1 fruit fly cellular context compared by ENCODE assay signal in genomic region chrX:2469843-2470442, dm6.
TF ChIP-seq lines count a peak whose summit lies in the region.

Gene boi (minus strand): TSS chrX:2470043.

TF ChIP-seq in whole organism, embryonic, 481 proteins besides CTCF, POLR2A, EP300 and RAD21 (continued from another document and continues in another):
- TF ChIP-seq CG7839 (tag; optimal IDR thresholded peaks at IDR 0.05; lab: Kevin White, UChicago) (no peak), CG13287 (GFP tag; IDR thresholded peaks at IDR 0.05; lab: Robert Waterston, UW; ENCODE audit: partially characterized antibody) (peak; percentile 33; the same call in 1 of the 2 replicates), CG13123 (GFP tag; optimal IDR thresholded peaks at IDR 0.05; lab: Kevin White, UChicago) (no peak), YL-1 (GFP tag; optimal IDR thresholded peaks at IDR 0.05; lab: Kevin White, UChicago) (no peak), lola (GFP tag; optimal IDR thresholded peaks at IDR 0.05; lab: Kevin White, UChicago) (no peak), Jarid2 (GFP tag; optimal IDR thresholded peaks at IDR 0.05; lab: Kevin White, UChicago) (peak; percentile 85), CG6791 (GFP tag; IDR thresholded peaks at IDR 0.05; lab: Robert Waterston, UW; ENCODE audit: partially characterized antibody) (no peak), lilli (GFP tag; optimal IDR thresholded peaks at IDR 0.05; lab: Kevin White, UChicago) (no peak), CG31365 (tag; optimal IDR thresholded peaks at IDR 0.05; lab: Kevin White, UChicago) (no peak), D (optimal IDR thresholded peaks at IDR 0.05; lab: Kevin White, UChicago) (no peak), D (GFP tag; optimal IDR thresholded peaks at IDR 0.05; lab: Kevin White, UChicago) (no peak), aop (GFP tag; IDR thresholded peaks at IDR 0.05; lab: Robert Waterston, UW) (no peak), H2.0 (GFP tag; IDR thresholded peaks at IDR 0.05; lab: Robert Waterston, UW) (no peak), pita (GFP tag; optimal IDR thresholded peaks at IDR 0.05; lab: Kevin White, UChicago) (no peak), Awh (GFP tag; IDR thresholded peaks at IDR 0.05; lab: Robert Waterston, UW) (no peak), Optix (GFP tag; IDR thresholded peaks at IDR 0.05; lab: Robert Waterston, UW) (no peak), bigmax (GFP tag; optimal IDR thresholded peaks at IDR 0.05; lab: Kevin White, UChicago) (no peak), kni (GFP tag; optimal IDR thresholded peaks at IDR 0.05; lab: Kevin White, UChicago) (peak; percentile 66), CG18764 (GFP tag; optimal IDR thresholded peaks at IDR 0.05; lab: Kevin White, UChicago) (no peak), Tbp (GFP tag; optimal IDR thresholded peaks at IDR 0.05; lab: Kevin White, UChicago) (no peak), Side (GFP tag; optimal IDR thresholded peaks at IDR 0.05; lab: Kevin White, UChicago) (no peak), CG17829 (tag; optimal IDR thresholded peaks at IDR 0.05; lab: Kevin White, UChicago) (peak; percentile 18), knrl (GFP tag; IDR thresholded peaks at IDR 0.05; lab: Robert Waterston, UW; ENCODE audit: partially characterized antibody) (no peak), bowl (GFP tag; IDR thresholded peaks at IDR 0.05; lab: Robert Waterston, UW) (no peak), sens (GFP tag; lab: Kevin White, UChicago) (peak; percentile 85), gsb (GFP tag; IDR thresholded peaks at IDR 0.05; lab: Robert Waterston, UW) (no peak), CG6654 (GFP tag; optimal IDR thresholded peaks at IDR 0.05; lab: Kevin White, UChicago) (no peak), bab2 (GFP tag; optimal IDR thresholded peaks at IDR 0.05; lab: Kevin White, UChicago) (no peak), croc (GFP tag; conservative IDR thresholded peaks at IDR 0.05; lab: Robert Waterston, UW) (no peak), toy (GFP tag; IDR thresholded peaks at IDR 0.05; lab: Robert Waterston, UW) (no peak), TFAM (GFP tag; optimal IDR thresholded peaks at IDR 0.05; lab: Kevin White, UChicago) (no peak), hkb (optimal IDR thresholded peaks at IDR 0.05; lab: Kevin White, UChicago) (no peak), hkb (GFP tag; IDR thresholded peaks at IDR 0.05; lab: Robert Waterston, UW) (peak; percentile 50), zf30C (GFP tag; optimal IDR thresholded peaks at IDR 0.05; lab: Kevin White, UChicago) (no peak), CG4707 (GFP tag; optimal IDR thresholded peaks at IDR 0.05; lab: Kevin White, UChicago) (peak; percentile 11), vfl (GFP tag; optimal IDR thresholded peaks at IDR 0.05; lab: Kevin White, UChicago) (no peak), GATAe (GFP tag; conservative IDR thresholded peaks at IDR 0.05; lab: Robert Waterston, UW) (no peak), dpn (GFP tag; optimal IDR thresholded peaks at IDR 0.05; lab: Kevin White, UChicago) (no peak), CG30020 (tag; optimal IDR thresholded peaks at IDR 0.05; lab: Kevin White, UChicago) (no peak), fd64A (GFP tag; optimal IDR thresholded peaks at IDR 0.05; lab: Kevin White, UChicago) (no peak), Atf-2 (GFP tag; optimal IDR thresholded peaks at IDR 0.05; lab: Kevin White, UChicago) (no peak), row (GFP tag; IDR thresholded peaks at IDR 0.05; lab: Robert Waterston, UW) (no peak; the same call in 2 of the 3 replicates), Drgx (GFP tag; IDR thresholded peaks at IDR 0.05; lab: Robert Waterston, UW) (no peak), corto (GFP tag; optimal IDR thresholded peaks at IDR 0.05; lab: Kevin White, UChicago) (no peak), HmgD (GFP tag; optimal IDR thresholded peaks at IDR 0.05; lab: Kevin White, UChicago) (no peak), cg (GFP tag; optimal IDR thresholded peaks at IDR 0.05; lab: Kevin White, UChicago) (no peak), E2f1 (GFP tag; IDR thresholded peaks at IDR 0.05; lab: Robert Waterston, UW) (0 out of 2 replicates have a peak, but pooled peaks have one; percentile 10), CG17802 (tag; optimal IDR thresholded peaks at IDR 0.05; lab: Kevin White, UChicago) (no peak), Bgb (GFP tag; IDR thresholded peaks at IDR 0.05; lab: Robert Waterston, UW; ENCODE audit: partially characterized antibody) (0 out of 2 replicates have a peak, but pooled peaks have one; percentile 15), klu (GFP tag; IDR thresholded peaks at IDR 0.05; lab: Robert Waterston, UW) (no peak), psq (GFP tag; optimal IDR thresholded peaks at IDR 0.05; lab: Kevin White, UChicago) (no peak), sna (GFP tag; IDR thresholded peaks at IDR 0.05; lab: Robert Waterston, UW; ENCODE audit: partially characterized antibody) (no peak), Fer2 (tag; optimal IDR thresholded peaks at IDR 0.05; lab: Kevin White, UChicago) (no peak), sqz (GFP tag; optimal IDR thresholded peaks at IDR 0.05; lab: Kevin White, UChicago) (peak; percentile 27), CG12071 (GFP tag; optimal IDR thresholded peaks at IDR 0.05; lab: Kevin White, UChicago) (no peak), zen (tag; optimal IDR thresholded peaks at IDR 0.05; lab: Kevin White, UChicago) (peak; percentile 14), CG11696 (GFP tag; IDR thresholded peaks at IDR 0.05; lab: Robert Waterston, UW) (no peak), sim (GFP tag; IDR thresholded peaks at IDR 0.05; lab: Robert Waterston, UW) (no peak), Xbp1 (GFP tag; optimal IDR thresholded peaks at IDR 0.05; lab: Kevin White, UChicago) (no peak), nerfin-2 (GFP tag; IDR thresholded peaks at IDR 0.05; lab: Robert Waterston, UW; ENCODE audit: partially characterized antibody) (no peak), odd (GFP tag; optimal IDR thresholded peaks at IDR 0.05; lab: Kevin White, UChicago) (peak; percentile 8), MTF-1 (GFP tag; optimal IDR thresholded peaks at IDR 0.05; lab: Kevin White, UChicago; ENCODE audit: borderline replicate concordance) (no peak), Blimp-1 (GFP tag; optimal IDR thresholded peaks at IDR 0.05; lab: Kevin White, UChicago) (no peak), jigr1 (GFP tag; IDR thresholded peaks at IDR 0.05; lab: Robert Waterston, UW) (no peak), gce (GFP tag; IDR thresholded peaks at IDR 0.05; lab: Robert Waterston, UW) (no peak), CG13624 (GFP tag; optimal IDR thresholded peaks at IDR 0.05; lab: Kevin White, UChicago) (no peak), Mrtf (GFP tag; IDR thresholded peaks at IDR 0.05; lab: Robert Waterston, UW) (no peak), Dip3 (GFP tag; optimal IDR thresholded peaks at IDR 0.05; lab: Kevin White, UChicago) (no peak), Hand (GFP tag; optimal IDR thresholded peaks at IDR 0.05; lab: Kevin White, UChicago) (no peak), Meics (GFP tag; optimal IDR thresholded peaks at IDR 0.05; lab: Kevin White, UChicago) (no peak), CG1529 (GFP tag; optimal IDR thresholded peaks at IDR 0.05; lab: Kevin White, UChicago) (no peak), CG7928 (GFP tag; optimal IDR thresholded peaks at IDR 0.05; lab: Kevin White, UChicago) (no peak), fru (optimal IDR thresholded peaks at IDR 0.05; lab: Kevin White, UChicago) (no peak), CG9876 (GFP tag; optimal IDR thresholded peaks at IDR 0.05; lab: Kevin White, UChicago) (no peak), Chrac-16 (GFP tag; optimal IDR thresholded peaks at IDR 0.05; lab: Kevin White, UChicago) (no peak), CG10979 (tag; optimal IDR thresholded peaks at IDR 0.05; lab: Kevin White, UChicago) (peak; percentile 8), prd (optimal IDR thresholded peaks at IDR 0.05; lab: Kevin White, UChicago) (no peak), prd (GFP tag; IDR thresholded peaks at IDR 0.05; lab: Robert Waterston, UW) (no peak), CG6272 (GFP tag; IDR thresholded peaks at IDR 0.05; lab: Robert Waterston, UW) (no peak), fd3F (GFP tag; optimal IDR thresholded peaks at IDR 0.05; lab: Kevin White, UChicago) (no peak), nau (GFP tag; optimal IDR thresholded peaks at IDR 0.05; lab: Kevin White, UChicago) (no peak), CG3281 (GFP tag; optimal IDR thresholded peaks at IDR 0.05; lab: Kevin White, UChicago) (no peak), CG33213 (GFP tag; optimal IDR thresholded peaks at IDR 0.05; lab: Kevin White, UChicago) (no peak), Ravus (GFP tag; IDR thresholded peaks at IDR 0.05; lab: Robert Waterston, UW) (no peak), vvl (GFP tag; IDR thresholded peaks at IDR 0.05; lab: Robert Waterston, UW) (peak; percentile 51; the same call in 1 of the 2 replicates), nmo (GFP tag; optimal IDR thresholded peaks at IDR 0.05; lab: Kevin White, UChicago) (no peak), CG6683 (GFP tag; optimal IDR thresholded peaks at IDR 0.05; lab: Kevin White, UChicago) (no peak), gro (GFP tag; optimal IDR thresholded peaks at IDR 0.05; lab: Kevin White, UChicago) (peak; percentile 33), ranshi (GFP tag; IDR thresholded peaks at IDR 0.05; lab: Robert Waterston, UW) (no peak), Mes4 (GFP tag; optimal IDR thresholded peaks at IDR 0.05; lab: Kevin White, UChicago) (no peak), CG13894 (tag; optimal IDR thresholded peaks at IDR 0.05; lab: Kevin White, UChicago) (no peak), sug (tag; optimal IDR thresholded peaks at IDR 0.05; lab: Kevin White, UChicago) (no peak), Deaf1 (tag; optimal IDR thresholded peaks at IDR 0.05; lab: Kevin White, UChicago) (no peak), pan (optimal IDR thresholded peaks at IDR 0.05; lab: Kevin White, UChicago) (no peak), pan (GFP tag; optimal IDR thresholded peaks at IDR 0.05 in 1 of 2, IDR thresholded peaks at IDR 0.05 in 1 of 2) (peak in 1 of 2 experiments; percentile 25), CG14050 (GFP tag; IDR thresholded peaks at IDR 0.05; lab: Robert Waterston, UW) (no peak), crc (GFP tag; optimal IDR thresholded peaks at IDR 0.05; lab: Kevin White, UChicago) (no peak), Xrp1 (GFP tag; IDR thresholded peaks at IDR 0.05; lab: Robert Waterston, UW) (no peak), CG12236 (GFP tag; optimal IDR thresholded peaks at IDR 0.05; lab: Kevin White, UChicago) (no peak), CG2129 (GFP tag; IDR thresholded peaks at IDR 0.05; lab: Robert Waterston, UW; ENCODE audit: partially characterized antibody) (no peak), ssp (GFP tag; IDR thresholded peaks at IDR 0.05; lab: Robert Waterston, UW) (no peak), ewg (GFP tag; optimal IDR thresholded peaks at IDR 0.05; lab: Kevin White, UChicago) (no peak), tup (GFP tag; optimal IDR thresholded peaks at IDR 0.05; lab: Kevin White, UChicago) (no peak), BEAF-32 (GFP tag; optimal IDR thresholded peaks at IDR 0.05; lab: Kevin White, UChicago) (no peak), CG15011 (GFP tag; optimal IDR thresholded peaks at IDR 0.05; lab: Kevin White, UChicago) (no peak), CG18619 (GFP tag; optimal IDR thresholded peaks at IDR 0.05; lab: Kevin White, UChicago) (no peak), Antp (GFP tag; optimal IDR thresholded peaks at IDR 0.05; lab: Kevin White, UChicago) (no peak), CG12744 (GFP tag; optimal IDR thresholded peaks at IDR 0.05; lab: Kevin White, UChicago) (no peak), CG3838 (GFP tag; optimal IDR thresholded peaks at IDR 0.05; lab: Kevin White, UChicago) (no peak), CG8765 (GFP tag; IDR thresholded peaks at IDR 0.05; lab: Robert Waterston, UW) (no peak), Nf-YB (GFP tag; optimal IDR thresholded peaks at IDR 0.05; lab: Kevin White, UChicago) (no peak), Fer1 (GFP tag; optimal IDR thresholded peaks at IDR 0.05; lab: Kevin White, UChicago) (no peak), Hsf (GFP tag; optimal IDR thresholded peaks at IDR 0.05; lab: Kevin White, UChicago) (no peak), CG14441 (GFP tag; IDR thresholded peaks at IDR 0.05; lab: Robert Waterston, UW) (no peak), Camta (GFP tag; optimal IDR thresholded peaks at IDR 0.05; lab: Kevin White, UChicago) (no peak), CG10321 (GFP tag; IDR thresholded peaks at IDR 0.05; lab: Robert Waterston, UW) (no peak), Kr (GFP tag; optimal IDR thresholded peaks at IDR 0.05; lab: Kevin White, UChicago) (no peak), tll (GFP tag; optimal IDR thresholded peaks at IDR 0.05; lab: Kevin White, UChicago) (no peak), Usf (GFP tag; optimal IDR thresholded peaks at IDR 0.05; lab: Kevin White, UChicago) (no peak), CG7987 (GFP tag; optimal IDR thresholded peaks at IDR 0.05; lab: Kevin White, UChicago) (no peak), Opbp (GFP tag; IDR thresholded peaks at IDR 0.05; lab: Robert Waterston, UW; ENCODE audit: partially characterized antibody) (no peak), Bteb2 (GFP tag; optimal IDR thresholded peaks at IDR 0.05; lab: Kevin White, UChicago) (no peak), CG15601 (tag; optimal IDR thresholded peaks at IDR 0.05; lab: Kevin White, UChicago) (no peak), CG1832 (GFP tag; optimal IDR thresholded peaks at IDR 0.05; lab: Kevin White, UChicago) (no peak), nom (GFP tag; optimal IDR thresholded peaks at IDR 0.05; lab: Kevin White, UChicago) (peak; percentile 36), btn (GFP tag; optimal IDR thresholded peaks at IDR 0.05; lab: Kevin White, UChicago) (no peak), CG4282 (GFP tag; optimal IDR thresholded peaks at IDR 0.05; lab: Kevin White, UChicago) (no peak), Sox102F (GFP tag; optimal IDR thresholded peaks at IDR 0.05; lab: Kevin White, UChicago) (no peak), ci (GFP tag; IDR thresholded peaks at IDR 0.05; lab: Robert Waterston, UW) (no peak; the same call in 2 of the 3 replicates), CG4820 (GFP tag; optimal IDR thresholded peaks at IDR 0.05; lab: Kevin White, UChicago) (no peak), ro (GFP tag; IDR thresholded peaks at IDR 0.05; lab: Robert Waterston, UW) (no peak), lov (optimal IDR thresholded peaks at IDR 0.05; lab: Kevin White, UChicago) (no peak), lov (GFP tag; IDR thresholded peaks at IDR 0.05; lab: Robert Waterston, UW) (0 out of 3 replicates have a peak, but pooled peaks have one; percentile 33), CG10959 (GFP tag; IDR thresholded peaks at IDR 0.05; lab: Robert Waterston, UW) (no peak), PHDP (tag; optimal IDR thresholded peaks at IDR 0.05; lab: Kevin White, UChicago) (no peak), CG10543 (GFP tag; optimal IDR thresholded peaks at IDR 0.05; lab: Kevin White, UChicago) (no peak), CG32532 (GFP tag; IDR thresholded peaks at IDR 0.05; lab: Robert Waterston, UW) (no peak), kay (GFP tag; optimal IDR thresholded peaks at IDR 0.05; lab: Kevin White, UChicago) (no peak), ken (GFP tag; IDR thresholded peaks at IDR 0.05; lab: Robert Waterston, UW) (no peak)
